Fruit fly (Drosophila melanogaster): ENCODE data around the gene CG3942.

DNA sequence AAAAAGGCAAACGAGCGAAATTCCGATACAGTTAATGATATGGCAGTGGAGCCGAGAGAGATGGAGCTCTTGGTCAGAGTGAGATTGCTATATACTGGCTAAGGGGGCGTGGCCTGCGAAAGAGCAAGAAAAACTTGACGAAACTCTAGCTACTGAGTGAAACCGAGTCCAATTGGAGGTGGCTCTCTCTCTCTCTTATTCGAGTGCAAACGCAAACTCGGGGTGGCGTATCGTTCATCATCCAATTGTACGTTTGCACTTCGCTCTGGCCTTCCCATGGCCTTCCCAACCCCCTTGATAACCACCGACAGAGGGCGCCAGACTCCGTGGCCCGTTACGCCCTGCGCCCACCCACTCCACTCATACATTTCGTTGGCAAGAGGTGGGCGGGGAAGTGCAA, 25.0 kb downstream of the CG3942 start:
- TF ChIP-seq CG14655 (GFP tag; optimal IDR thresholded peaks at IDR 0.05) (no peak), D1 (tag; optimal IDR thresholded peaks at IDR 0.05) (no peak)
